Worm (Caenorhabditis elegans) whole organism, young adult: ENCODE measurements around the gene hlh-4.

Experiments
- B0019.2 ChIP-seq: fragments of 200-800 bp; sonication (Bioruptor generic); conservative IDR thresholded peaks from 2 replicates; pipeline ENCODE4 v1.3.6; 2022; ENCODE audit warnings: missing genetic modification reagents, missing genetic modification characterization, missing compliant biosample characterization
- B0035.1 ChIP-seq: sonication (generic microtip); optimal IDR thresholded peaks from 2 replicates; lab custom pipeline; 2016; ENCODE audit warnings: missing genetic modification characterization, mild to moderate bottlenecking, missing compliant biosample characterization, missing genotype, missing genetic modification reagents
- B0261.1 ChIP-seq: sonication (generic microtip); optimal IDR thresholded peaks from 2 replicates; lab custom pipeline; 2016; ENCODE audit warnings: mild to moderate bottlenecking, missing genetic modification characterization, moderate library complexity, missing compliant biosample characterization
- C06A6.2 ChIP-seq: fragments of 200-800 bp; sonication (Bioruptor generic); conservative IDR thresholded peaks from 2 replicates; pipeline ENCODE4 v1.3.6; 2022; ENCODE audit warnings: missing genetic modification characterization, missing compliant biosample characterization
- F10E7.11 ChIP-seq: sonication (generic microtip); optimal IDR thresholded peaks from 2 replicates; lab custom pipeline; 2017; ENCODE audit warnings: mild to moderate bottlenecking, missing genetic modification characterization, moderate library complexity, missing compliant biosample characterization
- F33H1.4 ChIP-seq: fragments of 200-800 bp; sonication (Bioruptor generic); IDR thresholded peaks from 2 replicates; pipeline ENCODE4 v1.3.6; 2022; ENCODE audit warnings: missing genetic modification reagents, missing genetic modification characterization, missing compliant biosample characterization
- F52B5.7 ChIP-seq: sonication (generic microtip); optimal IDR thresholded peaks from 2 replicates; lab custom pipeline; 2016; ENCODE audit warnings: mild to moderate bottlenecking, missing genetic modification characterization, missing compliant biosample characterization
- T07F8.4 ChIP-seq: sonication (generic microtip); optimal IDR thresholded peaks from 2 replicates; lab custom pipeline; 2016; ENCODE audit warnings: mild to moderate bottlenecking, missing genetic modification characterization, moderate library complexity, missing compliant biosample characterization
- T26A5.8 ChIP-seq: sonication (generic microtip); optimal IDR thresholded peaks from 2 replicates; lab custom pipeline; 2016; ENCODE audit warnings: missing genetic modification characterization, missing compliant biosample characterization
- Y56A3A.18 ChIP-seq: fragments of 200-800 bp; sonication (Bioruptor generic); IDR thresholded peaks from 2 replicates; pipeline ENCODE4 v1.3.6; 2022; ENCODE audit warnings: missing genetic modification reagents, missing genetic modification characterization, missing compliant biosample characterization
- Y67H2A.10 ChIP-seq: fragments of 200-800 bp; sonication (Bioruptor generic); conservative IDR thresholded peaks from 2 replicates; pipeline ENCODE4 v1.3.6; 2022; ENCODE audit warnings: missing genetic modification reagents, missing genetic modification characterization, missing compliant biosample characterization
- Y79H2A.3 ChIP-seq: fragments of 200-800 bp; sonication (Bioruptor generic); conservative IDR thresholded peaks from 2 replicates; pipeline ENCODE4 v1.3.6; 2022; ENCODE audit warnings: missing genetic modification reagents, missing genetic modification characterization, missing compliant biosample characterization
- Y95B8A.8 ChIP-seq: fragments of 200-800 bp; sonication (Bioruptor generic); IDR thresholded peaks from 2 replicates; pipeline ENCODE4 v1.3.6; 2022; ENCODE audit warnings: missing genetic modification reagents, missing genetic modification characterization, missing compliant biosample characterization
- ZK185.1 ChIP-seq: sonication (generic microtip); optimal IDR thresholded peaks from 2 replicates; lab custom pipeline; 2016; ENCODE audit warnings: mild to moderate bottlenecking, missing genetic modification characterization, missing compliant biosample characterization; ENCODE audit not compliant: poor library complexity, severe bottlenecking
- aptf-2 ChIP-seq: fragments of 200-800 bp; sonication (Bioruptor generic); conservative IDR thresholded peaks from 2 replicates; pipeline ENCODE4 v1.3.6; 2022; ENCODE audit warnings: missing genetic modification reagents, missing genetic modification characterization, missing compliant biosample characterization
- aptf-3 ChIP-seq: fragments of 200-800 bp; sonication (Bioruptor generic); IDR thresholded peaks from 2 replicates; pipeline ENCODE4 v1.3.6; 2022; ENCODE audit warnings: missing genetic modification characterization, missing compliant biosample characterization
- athp-1 ChIP-seq: sonication (generic microtip); optimal IDR thresholded peaks from 2 replicates; lab custom pipeline; 2017; ENCODE audit warnings: mild to moderate bottlenecking, missing genetic modification characterization, missing compliant biosample characterization
- attf-6 ChIP-seq: fragments of 200-800 bp; sonication (Bioruptor generic); IDR thresholded peaks from 2 replicates; pipeline ENCODE4 v1.3.6; 2022; ENCODE audit warnings: missing genetic modification reagents, missing genetic modification characterization, missing compliant biosample characterization
- ccch-3 ChIP-seq: fragments of 200-800 bp; sonication (Bioruptor generic); optimal IDR thresholded peaks from 2 replicates; lab custom pipeline; 2018; ENCODE audit warnings: mild to moderate bottlenecking, missing genetic modification characterization, missing compliant biosample characterization
- ceh-100 ChIP-seq: fragments of 200-800 bp; sonication (Bioruptor generic); IDR thresholded peaks from 2 replicates; pipeline ENCODE4 v1.3.6; 2022; ENCODE audit warnings: missing genetic modification reagents, missing genetic modification characterization, missing compliant biosample characterization
- ceh-58 ChIP-seq: fragments of 200-800 bp; sonication (Bioruptor generic); IDR thresholded peaks from 2 replicates; pipeline ENCODE4 v1.3.6; 2022; ENCODE audit warnings: missing genetic modification characterization, missing compliant biosample characterization
- die-1 ChIP-seq: sonication (generic microtip); optimal IDR thresholded peaks from 2 replicates; lab custom pipeline; 2016; ENCODE audit warnings: missing genotype, mild to moderate bottlenecking, missing genetic modification characterization, missing compliant biosample characterization
- dox-1 ChIP-seq: fragments of 200-800 bp; sonication (Bioruptor generic); IDR thresholded peaks from 2 replicates; pipeline ENCODE4 v1.3.6; 2022; ENCODE audit warnings: missing genetic modification reagents, missing genetic modification characterization, missing compliant biosample characterization
- gei-17 ChIP-seq: fragments of 200-800 bp; sonication (Bioruptor generic); optimal IDR thresholded peaks from 2 replicates; lab custom pipeline; 2018; ENCODE audit warnings: mild to moderate bottlenecking, missing genetic modification characterization, missing compliant biosample characterization
- him-1 ChIP-seq: sonication (generic microtip); optimal IDR thresholded peaks from 2 replicates; lab custom pipeline; 2016; ENCODE audit warnings: missing genotype, missing genetic modification reagents, missing genetic modification characterization, missing compliant biosample characterization
- hlh-12 ChIP-seq: sonication (generic microtip); optimal IDR thresholded peaks from 2 replicates; lab custom pipeline; 2016; ENCODE audit warnings: missing genetic modification characterization, missing compliant biosample characterization
- hmg-1.2 ChIP-seq: fragments of 200-800 bp; sonication (Bioruptor generic); IDR thresholded peaks from 2 replicates; pipeline ENCODE4 v1.3.6; 2022; ENCODE audit warnings: missing genetic modification reagents, missing genetic modification characterization, missing compliant biosample characterization
- hrde-1 ChIP-seq: sonication (generic microtip); optimal IDR thresholded peaks from 2 replicates; lab custom pipeline; 2016; ENCODE audit warnings: missing genetic modification characterization, mild to moderate bottlenecking, missing compliant biosample characterization, moderate library complexity, missing genotype, missing genetic modification reagents, borderline replicate concordance
- lin-26 ChIP-seq: fragments of 200-800 bp; sonication (Bioruptor generic); IDR thresholded peaks from 2 replicates; pipeline ENCODE4 v1.3.6; 2022; ENCODE audit warnings: missing genetic modification reagents, missing genetic modification characterization, missing compliant biosample characterization
- lir-1 ChIP-seq: fragments of 200-800 bp; sonication (Bioruptor generic); conservative IDR thresholded peaks from 2 replicates; pipeline ENCODE4 v1.3.6; 2022; ENCODE audit warnings: missing genetic modification reagents, missing genetic modification characterization, missing compliant biosample characterization
- madf-10 ChIP-seq: sonication (generic microtip); optimal IDR thresholded peaks from 2 replicates; lab custom pipeline; 2016; ENCODE audit warnings: mild to moderate bottlenecking, missing genetic modification characterization, missing compliant biosample characterization
- madf-3 ChIP-seq: fragments of 200-800 bp; sonication (Bioruptor generic); IDR thresholded peaks from 2 replicates; pipeline ENCODE4 v1.3.6; 2022; ENCODE audit warnings: missing genetic modification reagents, missing genetic modification characterization, missing compliant biosample characterization
- madf-8 ChIP-seq: fragments of 200-800 bp; sonication (Bioruptor generic); conservative IDR thresholded peaks from 2 replicates; pipeline ENCODE4 v1.3.6; 2022; ENCODE audit warnings: missing genetic modification reagents, missing genetic modification characterization, missing compliant biosample characterization
- mcd-1 ChIP-seq: fragments of 200-800 bp; sonication (Bioruptor generic); IDR thresholded peaks from 2 replicates; pipeline ENCODE4 v1.3.6; 2022; ENCODE audit warnings: missing genetic modification reagents, missing genetic modification characterization, missing compliant biosample characterization
- nhr-120 ChIP-seq: fragments of 200-800 bp; sonication (Bioruptor generic); IDR thresholded peaks from 2 replicates; pipeline ENCODE4 v1.3.6; 2022; ENCODE audit warnings: missing genetic modification characterization, missing compliant biosample characterization
- nhr-27 ChIP-seq: fragments of 200-800 bp; sonication (Bioruptor generic); optimal IDR thresholded peaks from 2 replicates; lab custom pipeline; 2018; ENCODE audit warnings: mild to moderate bottlenecking, missing genetic modification characterization, moderate library complexity, missing compliant biosample characterization
- pha-4 ChIP-seq: fragments of 150-350 bp; sonication (generic microtip); optimal IDR thresholded peaks from 2 replicates; lab custom pipeline; 2014; ENCODE audit warnings: missing biosample characterization, missing genetic modification reagents, missing genetic modification characterization
- rcor-1 ChIP-seq: fragments of 200-800 bp; sonication (Bioruptor generic); IDR thresholded peaks from 2 replicates; pipeline ENCODE4 v1.3.6; 2022; ENCODE audit warnings: missing genetic modification reagents, missing genetic modification characterization, missing compliant biosample characterization
- rec-8 ChIP-seq, 2 experiments: sonication (generic microtip); optimal IDR thresholded peaks; 2 replicates each; lab custom pipeline; 2016; ENCODE audit warnings: mild to moderate bottlenecking in 2 of 2, missing genetic modification characterization in 2 of 2, missing genetic modification reagents in 2 of 2, missing genotype in 2 of 2, missing biosample characterization in 1 of 2, missing compliant biosample characterization in 1 of 2, moderate library complexity in 1 of 2
- repo-1 ChIP-seq: sonication (generic microtip); optimal IDR thresholded peaks from 2 replicates; lab custom pipeline; 2017; ENCODE audit warnings: mild to moderate bottlenecking, missing genetic modification characterization, missing compliant biosample characterization
- rpc-1 ChIP-seq, 2 experiments: fragments of 150-350 bp in 1 of 2; sonication (generic microtip) in 1 of 2; optimal IDR thresholded peaks; 2 replicates each; lab custom pipeline; 2014 to 2018; ENCODE audit warnings: missing biosample characterization in 1 of 2, missing genetic modification characterization in 1 of 2, missing genetic modification reagents in 1 of 2, missing genotype in 1 of 2
- snpc-1.3 ChIP-seq: sonication (generic microtip); optimal IDR thresholded peaks from 2 replicates; lab custom pipeline; 2017; ENCODE audit warnings: missing genetic modification characterization, mild to moderate bottlenecking, missing compliant biosample characterization, antibody characterized with exemption, moderate library complexity, missing genotype, missing genetic modification reagents; ENCODE audit not compliant: insufficient read depth
- snpc-3.4 ChIP-seq: sonication (generic microtip); optimal IDR thresholded peaks from 2 replicates; lab custom pipeline; 2017; ENCODE audit warnings: missing genetic modification characterization, mild to moderate bottlenecking, missing compliant biosample characterization, antibody characterized with exemption, moderate library complexity, missing genotype, missing genetic modification reagents
- tbp1 ChIP-seq: fragments of 200-800 bp; sonication (Bioruptor generic); optimal IDR thresholded peaks from 2 replicates; lab custom pipeline; 2018; ENCODE audit warnings: mild to moderate bottlenecking, missing genetic modification characterization, missing compliant biosample characterization
- unc-62 ChIP-seq: fragments of 150-350 bp; optimal IDR thresholded peaks from 2 replicates; lab custom pipeline; 2014; ENCODE audit warnings: missing biosample characterization, missing genetic modification reagents, missing genetic modification characterization
- xnd-1 ChIP-seq: sonication (generic microtip); optimal IDR thresholded peaks from 2 replicates; lab custom pipeline; 2016; ENCODE audit warnings: missing genotype, missing genetic modification reagents, missing genetic modification characterization, missing compliant biosample characterization
- ztf-26 ChIP-seq: sonication (generic microtip); optimal IDR thresholded peaks from 2 replicates; lab custom pipeline; 2017; ENCODE audit warnings: missing genetic modification characterization, missing compliant biosample characterization
- ztf-3 ChIP-seq: fragments of 200-800 bp; sonication (Bioruptor generic); optimal IDR thresholded peaks from 2 replicates; lab custom pipeline; 2018; ENCODE audit warnings: mild to moderate bottlenecking, missing genetic modification characterization, missing compliant biosample characterization

hlh-4 gene

DNA sequence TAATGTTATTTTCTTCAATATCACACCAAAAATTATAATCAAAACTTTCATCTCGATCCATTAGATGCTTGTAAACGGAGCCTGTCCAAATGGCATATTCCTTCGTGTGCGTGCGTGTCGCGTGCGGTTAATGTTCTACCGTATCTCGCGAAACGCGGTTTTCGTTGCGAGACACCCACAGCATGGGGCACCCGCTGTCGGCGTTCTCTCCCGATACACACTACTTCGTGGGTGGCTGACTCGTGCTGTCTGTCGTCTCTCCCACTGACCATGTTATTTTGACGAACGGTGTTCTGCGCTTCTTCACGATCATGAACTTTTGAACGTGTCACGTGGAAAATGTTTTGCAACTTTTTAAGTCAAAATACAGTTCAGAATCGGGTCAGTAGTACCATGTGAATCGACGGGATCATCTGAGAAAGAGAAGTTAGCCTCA lies 26.6 kb upstream of the hlh-4 start (continued):
- no peak for TF ChIP-seq hlh-12 (tag; lab: Kevin White, UChicago)
- peak; percentile 75 for TF ChIP-seq tbp1 (GFP tag; lab: Kevin White, UChicago)
- peak; percentile 37 for TF ChIP-seq unc-62 (GFP tag; lab: Kevin White, UChicago)
- peak; percentile 96 for TF ChIP-seq mcd-1
- TF ChIP-seq ztf-26, result peak; percentile 98
- no peak for TF ChIP-seq him-1 (tag; lab: Kevin White, UChicago)
- TF ChIP-seq madf-8 (GFP tag; lab: Robert Waterston, UW), result no peak
- peak; percentile 90 for TF ChIP-seq B0035.1 (tag; lab: Kevin White, UChicago)
- TF ChIP-seq lir-1 (GFP tag; lab: Robert Waterston, UW), result peak; percentile 92
- peak; percentile 75 for TF ChIP-seq B0019.2
- TF ChIP-seq dox-1 (GFP tag; lab: Robert Waterston, UW), result peak; percentile 97
- peak; percentile 79 for TF ChIP-seq F10E7.11 (tag; lab: Kevin White, UChicago)
- TF ChIP-seq Y95B8A.8, result peak; percentile 96
- peak; percentile 97 for TF ChIP-seq C06A6.2 (GFP tag; lab: Robert Waterston, UW)
- peak; percentile 98 for TF ChIP-seq repo-1 (tag; lab: Kevin White, UChicago)
- peak; percentile 57 for TF ChIP-seq T07F8.4 (tag; lab: Kevin White, UChicago)
- no peak; the same call in 1 of the 2 replicates for TF ChIP-seq Y79H2A.3 (GFP tag; lab: Robert Waterston, UW)
- TF ChIP-seq athp-1 (tag; lab: Kevin White, UChicago), result peak; percentile 93
- TF ChIP-seq xnd-1 (tag; lab: Kevin White, UChicago), result no peak
- TF ChIP-seq madf-10 (tag; lab: Kevin White, UChicago), result peak; percentile 94
- no peak for TF ChIP-seq aptf-3 (GFP tag; lab: Robert Waterston, UW)
- TF ChIP-seq nhr-120, result no peak
- TF ChIP-seq snpc-1.3 (tag; lab: Kevin White, UChicago), result peak; percentile 21
- peak; percentile 91 for TF ChIP-seq lin-26 (GFP tag; lab: Robert Waterston, UW)
- TF ChIP-seq hrde-1, result no peak
- TF ChIP-seq pha-4, result peak; percentile 95
- TF ChIP-seq Y67H2A.10 (GFP tag; lab: Robert Waterston, UW), result peak; percentile 99
- TF ChIP-seq die-1 (tag; lab: Kevin White, UChicago), result peak; percentile 62
- TF ChIP-seq aptf-2 (GFP tag; lab: Robert Waterston, UW), result 0 out of 2 replicates have a peak, but pooled peaks have one; percentile 40
- TF ChIP-seq gei-17 (GFP tag; lab: Kevin White, UChicago), result peak; percentile 90
- TF ChIP-seq rec-8 (tag; optimal IDR thresholded peaks at IDR 0.05; lab: Kevin White, UChicago), result no peak
- peak; percentile 44; the same call in 1 of the 2 replicates for TF ChIP-seq attf-6 (GFP tag; lab: Robert Waterston, UW)
- TF ChIP-seq rcor-1 (GFP tag; lab: Robert Waterston, UW), result peak; percentile 92
- peak; percentile 97 for TF ChIP-seq ztf-3 (GFP tag; lab: Kevin White, UChicago)
- TF ChIP-seq F52B5.7 (tag; lab: Kevin White, UChicago), result peak; percentile 97
- TF ChIP-seq F33H1.4, result peak; percentile 91
- peak; percentile 19 for TF ChIP-seq rpc-1 (optimal IDR thresholded peaks at IDR 0.05; lab: Kevin White, UChicago)
- TF ChIP-seq rpc-1 (tag; optimal IDR thresholded peaks at IDR 0.05; lab: Kevin White, UChicago), result no peak
- TF ChIP-seq Y56A3A.18 (GFP tag; lab: Robert Waterston, UW), result peak; percentile 94
- TF ChIP-seq B0261.1, result peak; percentile 41
- no peak for TF ChIP-seq ceh-58 (GFP tag; lab: Robert Waterston, UW)
- TF ChIP-seq hmg-1.2 (GFP tag; lab: Robert Waterston, UW), result peak; percentile 95
- TF ChIP-seq nhr-27, result peak; percentile 92
- TF ChIP-seq T26A5.8, result no peak
- peak; percentile 84 for TF ChIP-seq ceh-100
- TF ChIP-seq snpc-3.4, result peak; percentile 55
- peak; percentile 100 for TF ChIP-seq madf-3
- peak; percentile 90 for TF ChIP-seq ZK185.1
- peak; percentile 59 for TF ChIP-seq ccch-3
